Fruit fly (Drosophila melanogaster) whole organism, embryonic: ENCODE measurements around the gene TMEM216.
A peak's percentile ranks its signal among the peaks of the same experiment; 100 is the strongest.

ENCODE experiments used
- Aef1 ChIP-seq: fragments of 200-800 bp; sonication (Bioruptor generic); IDR thresholded peaks from 3 replicates; pipeline ENCODE4 v1.3.6; 2022; ENCODE audit warnings: missing biosample characterization, missing genetic modification characterization
- Antp ChIP-seq: fragments of 200-800 bp; sonication (Bioruptor generic); optimal IDR thresholded peaks from 3 replicates; lab custom pipeline; 2016; ENCODE audit warnings: missing biosample characterization, missing genetic modification characterization
- B-H2 ChIP-seq: fragments of 200-800 bp; sonication (Bioruptor generic); optimal IDR thresholded peaks from 2 replicates; lab custom pipeline; 2018; ENCODE audit warnings: missing biosample characterization, mild to moderate bottlenecking, missing genetic modification characterization
- CG10267 ChIP-seq: fragments of 200-800 bp; sonication (Bioruptor generic); optimal IDR thresholded peaks from 2 replicates; lab custom pipeline; 2018; ENCODE audit warnings: missing biosample characterization, mild to moderate bottlenecking, missing genetic modification characterization, moderate library complexity
- CG12942 ChIP-seq: fragments of 200-800 bp; sonication (Bioruptor generic); optimal IDR thresholded peaks from 3 replicates; lab custom pipeline; 2016; ENCODE audit warnings: missing biosample characterization, missing genetic modification characterization
- CG13424 ChIP-seq: fragments of 200-800 bp; sonication (Bioruptor generic); optimal IDR thresholded peaks from 2 replicates; lab custom pipeline; 2019; ENCODE audit warnings: missing biosample characterization, mild to moderate bottlenecking, missing genetic modification characterization, moderate library complexity
- CG13624 ChIP-seq: fragments of 200-800 bp; sonication (Bioruptor generic); optimal IDR thresholded peaks from 2 replicates; lab custom pipeline; 2016; ENCODE audit warnings: missing biosample characterization, missing genetic modification characterization
- CG13894 ChIP-seq: fragments of 200-800 bp; sonication (Bioruptor generic); optimal IDR thresholded peaks from 3 replicates; lab custom pipeline; 2018; ENCODE audit warnings: missing biosample characterization, mild to moderate bottlenecking, missing genetic modification characterization, moderate library complexity
- CG1603 ChIP-seq: fragments of 200-800 bp; sonication (Bioruptor generic); optimal IDR thresholded peaks from 2 replicates; lab custom pipeline; 2019; ENCODE audit warnings: missing biosample characterization, mild to moderate bottlenecking, missing genetic modification characterization, moderate library complexity
- CG16863 ChIP-seq: fragments of 200-800 bp; sonication (Bioruptor generic); optimal IDR thresholded peaks from 3 replicates; lab custom pipeline; 2016; ENCODE audit warnings: missing biosample characterization, missing genetic modification characterization
- CG17568 ChIP-seq: fragments of 200-800 bp; sonication (Bioruptor generic); optimal IDR thresholded peaks from 2 replicates; lab custom pipeline; 2018; ENCODE audit warnings: missing biosample characterization, mild to moderate bottlenecking, missing genetic modification characterization, moderate library complexity
- CG17612 ChIP-seq: fragments of 200-800 bp; sonication (Bioruptor generic); IDR thresholded peaks from 2 replicates; pipeline ENCODE4 v1.3.6; 2022; ENCODE audit warnings: missing biosample characterization, missing genetic modification characterization
- CG2116 ChIP-seq: fragments of 200-800 bp; sonication (Bioruptor generic); optimal IDR thresholded peaks from 3 replicates; lab custom pipeline; 2018; ENCODE audit warnings: missing biosample characterization, mild to moderate bottlenecking, missing genetic modification characterization
- CG2889 ChIP-seq: fragments of 200-800 bp; sonication (Bioruptor generic); IDR thresholded peaks from 3 replicates; pipeline ENCODE4 v1.3.6; 2022; ENCODE audit warnings: missing biosample characterization, missing genetic modification characterization
- CG30431 ChIP-seq: fragments of 200-800 bp; sonication (Bioruptor generic); optimal IDR thresholded peaks from 2 replicates; lab custom pipeline; 2017; ENCODE audit warnings: missing biosample characterization, missing genetic modification characterization
- CG3065 ChIP-seq: fragments of 200-800 bp; sonication (Bioruptor generic); optimal IDR thresholded peaks from 2 replicates; lab custom pipeline; 2016; ENCODE audit warnings: missing biosample characterization, missing genetic modification characterization
- CG32772 ChIP-seq: fragments of 200-800 bp; sonication (Bioruptor generic); IDR thresholded peaks from 2 replicates; pipeline ENCODE4 v1.3.6; 2022; ENCODE audit warnings: missing biosample characterization, missing genetic modification characterization
- CG4360 ChIP-seq: fragments of 200-800 bp; sonication (Bioruptor generic); IDR thresholded peaks from 2 replicates; pipeline ENCODE4 v1.3.6; 2022; ENCODE audit warnings: missing biosample characterization, missing genetic modification characterization
- CG4730 ChIP-seq: fragments of 200-800 bp; sonication (Bioruptor generic); IDR thresholded peaks from 2 replicates; pipeline ENCODE4 v1.3.6; 2022; ENCODE audit warnings: missing biosample characterization, missing genetic modification characterization
- CG7271 ChIP-seq: fragments of 200-800 bp; sonication (Bioruptor generic); optimal IDR thresholded peaks from 2 replicates; lab custom pipeline; 2018; ENCODE audit warnings: missing biosample characterization, mild to moderate bottlenecking, missing genetic modification characterization, moderate library complexity
- CG8478 ChIP-seq: fragments of >200 bp; optimal IDR thresholded peaks from 2 replicates; lab custom pipeline; 2018
- CG8765 ChIP-seq: fragments of 200-800 bp; sonication (Bioruptor generic); IDR thresholded peaks from 2 replicates; pipeline ENCODE4 v1.3.6; 2022; ENCODE audit warnings: missing biosample characterization, missing genetic modification characterization
- Camta ChIP-seq: fragments of 200-800 bp; sonication (Bioruptor generic); optimal IDR thresholded peaks from 2 replicates; lab custom pipeline; 2016; ENCODE audit warnings: missing biosample characterization, missing genetic modification characterization
- Dip3 ChIP-seq: fragments of 200-800 bp; sonication (Bioruptor generic); optimal IDR thresholded peaks from 3 replicates; lab custom pipeline; 2016; ENCODE audit warnings: missing biosample characterization, missing genetic modification characterization
- Dll ChIP-seq: fragments of 200-800 bp; sonication (Bioruptor generic); IDR thresholded peaks from 4 replicates; pipeline ENCODE4 v1.3.6; 2022; ENCODE audit warnings: missing biosample characterization, missing genetic modification characterization; ENCODE audit not compliant: partially characterized antibody
- Fer2 ChIP-seq: fragments of 200-800 bp; sonication (Bioruptor generic); optimal IDR thresholded peaks from 2 replicates; lab custom pipeline; 2018; ENCODE audit warnings: missing biosample characterization, mild to moderate bottlenecking, missing genetic modification characterization, moderate library complexity
- Hr78 ChIP-seq, 2 experiments: fragments of 200-800 bp in 1 of 2; fragments of >200 bp in 1 of 2; sonication (Bioruptor generic) in 1 of 2; optimal IDR thresholded peaks; 2 replicates each; lab custom pipeline; 2017 to 2019; ENCODE audit warnings: missing biosample characterization in 2 of 2, missing genetic modification characterization in 2 of 2, mild to moderate bottlenecking in 1 of 2, moderate library complexity in 1 of 2
- Side ChIP-seq: fragments of 200-800 bp; sonication (Bioruptor generic); optimal IDR thresholded peaks from 2 replicates; lab custom pipeline; 2016; ENCODE audit warnings: missing biosample characterization, missing genetic modification characterization
- TFAM ChIP-seq: fragments of 200-800 bp; sonication (Bioruptor generic); optimal IDR thresholded peaks from 2 replicates; lab custom pipeline; 2017; ENCODE audit warnings: missing biosample characterization, missing genetic modification characterization, inconsistent platforms
- ash1 ChIP-seq: fragments of 200-800 bp; sonication (Bioruptor generic); optimal IDR thresholded peaks from 2 replicates; lab custom pipeline; 2018; ENCODE audit warnings: missing biosample characterization, mild to moderate bottlenecking, missing genetic modification characterization
- chm ChIP-seq: fragments of 200-800 bp; sonication (Bioruptor generic); IDR thresholded peaks from 2 replicates; pipeline ENCODE4 v1.3.6; 2022; ENCODE audit warnings: missing biosample characterization, missing genetic modification characterization
- croc ChIP-seq: fragments of 200-800 bp; sonication (Bioruptor generic); conservative IDR thresholded peaks from 3 replicates; pipeline ENCODE4 v1.3.6; 2022; ENCODE audit warnings: missing biosample characterization, missing genetic modification characterization
- crol ChIP-seq: fragments of 200-800 bp; sonication (Bioruptor generic); IDR thresholded peaks from 2 replicates; pipeline ENCODE4 v1.3.6; 2022; ENCODE audit warnings: missing biosample characterization, missing genetic modification characterization
- ems ChIP-seq: fragments of 200-800 bp; sonication (Bioruptor generic); optimal IDR thresholded peaks from 3 replicates; lab custom pipeline; 2016; ENCODE audit warnings: missing biosample characterization, missing genetic modification characterization
- ham ChIP-seq: fragments of 200-800 bp; sonication (Bioruptor generic); IDR thresholded peaks from 2 replicates; pipeline ENCODE4 v1.3.6; 2022; ENCODE audit warnings: missing biosample characterization, missing genetic modification characterization
- hbn ChIP-seq: fragments of 200-800 bp; sonication (Bioruptor generic); IDR thresholded peaks from 2 replicates; pipeline ENCODE4 v1.3.6; 2022; ENCODE audit warnings: missing biosample characterization, missing genetic modification characterization; ENCODE audit not compliant: partially characterized antibody
- insv ChIP-seq, 2 experiments: fragments of 200-800 bp; sonication (Bioruptor generic); optimal IDR thresholded peaks; 3 replicates each; lab custom pipeline; 2016 to 2018; ENCODE audit warnings: missing biosample characterization in 2 of 2, missing genetic modification characterization in 2 of 2
- lola ChIP-seq, 3 experiments: fragments of >200 bp in 2 of 3; fragments of 200-800 bp in 1 of 3; sonication (Bioruptor generic) in 1 of 3; optimal IDR thresholded peaks; 2 replicates each; lab custom pipeline; 2017 to 2019; ENCODE audit warnings: missing biosample characterization in 3 of 3, missing genetic modification characterization in 3 of 3, mild to moderate bottlenecking in 1 of 3, moderate library complexity in 1 of 3
- nmo ChIP-seq: fragments of 200-800 bp; sonication (Bioruptor generic); optimal IDR thresholded peaks from 2 replicates; lab custom pipeline; 2018; ENCODE audit warnings: missing biosample characterization, mild to moderate bottlenecking, missing genetic modification characterization, moderate library complexity
- pita ChIP-seq: fragments of 200-800 bp; sonication (Bioruptor generic); optimal IDR thresholded peaks from 2 replicates; lab custom pipeline; 2017; ENCODE audit warnings: missing biosample characterization, mild to moderate bottlenecking, missing genetic modification characterization
- pzg ChIP-seq: fragments of 200-800 bp; sonication (Bioruptor generic); optimal IDR thresholded peaks from 3 replicates; lab custom pipeline; 2018; ENCODE audit warnings: missing biosample characterization, mild to moderate bottlenecking, missing genetic modification characterization, moderate library complexity
- row ChIP-seq: fragments of 200-800 bp; sonication (Bioruptor generic); IDR thresholded peaks from 3 replicates; pipeline ENCODE4 v1.3.6; 2022; ENCODE audit warnings: missing biosample characterization, missing genetic modification characterization
- seq ChIP-seq: fragments of 200-800 bp; sonication (Bioruptor generic); IDR thresholded peaks from 2 replicates; pipeline ENCODE4 v1.3.6; 2022; ENCODE audit warnings: missing biosample characterization, missing genetic modification characterization
- sim ChIP-seq: fragments of 200-800 bp; sonication (Bioruptor generic); IDR thresholded peaks from 2 replicates; pipeline ENCODE4 v1.3.6; 2022; ENCODE audit warnings: missing biosample characterization, missing genetic modification characterization
- stwl ChIP-seq: fragments of 200-800 bp; sonication (Bioruptor generic); optimal IDR thresholded peaks from 3 replicates; lab custom pipeline; 2018; ENCODE audit warnings: missing biosample characterization, mild to moderate bottlenecking, missing genetic modification characterization, moderate library complexity
- tll ChIP-seq, 2 experiments: fragments of 200-800 bp in 1 of 2; fragments of >200 bp in 1 of 2; sonication (Bioruptor generic) in 1 of 2; optimal IDR thresholded peaks; 2 replicates each; lab custom pipeline; 2017 to 2019; ENCODE audit warnings: missing biosample characterization in 2 of 2, missing genetic modification characterization in 2 of 2, mild to moderate bottlenecking in 1 of 2, moderate library complexity in 1 of 2
- unc-4 ChIP-seq: fragments of 200-800 bp; sonication (Bioruptor generic); IDR thresholded peaks from 2 replicates; pipeline ENCODE4 v1.3.6; 2022; ENCODE audit warnings: missing biosample characterization, missing genetic modification characterization; ENCODE audit not compliant: partially characterized antibody
- vfl ChIP-seq: fragments of 200-800 bp; sonication (Bioruptor generic); optimal IDR thresholded peaks from 2 replicates; lab custom pipeline; 2016; ENCODE audit warnings: missing biosample characterization, missing genetic modification characterization
- zen ChIP-seq: fragments of 200-800 bp; sonication (Bioruptor generic); optimal IDR thresholded peaks from 3 replicates; lab custom pipeline; 2018; ENCODE audit warnings: missing biosample characterization, mild to moderate bottlenecking, missing genetic modification characterization, moderate library complexity

The TMEM216 gene

DNA sequence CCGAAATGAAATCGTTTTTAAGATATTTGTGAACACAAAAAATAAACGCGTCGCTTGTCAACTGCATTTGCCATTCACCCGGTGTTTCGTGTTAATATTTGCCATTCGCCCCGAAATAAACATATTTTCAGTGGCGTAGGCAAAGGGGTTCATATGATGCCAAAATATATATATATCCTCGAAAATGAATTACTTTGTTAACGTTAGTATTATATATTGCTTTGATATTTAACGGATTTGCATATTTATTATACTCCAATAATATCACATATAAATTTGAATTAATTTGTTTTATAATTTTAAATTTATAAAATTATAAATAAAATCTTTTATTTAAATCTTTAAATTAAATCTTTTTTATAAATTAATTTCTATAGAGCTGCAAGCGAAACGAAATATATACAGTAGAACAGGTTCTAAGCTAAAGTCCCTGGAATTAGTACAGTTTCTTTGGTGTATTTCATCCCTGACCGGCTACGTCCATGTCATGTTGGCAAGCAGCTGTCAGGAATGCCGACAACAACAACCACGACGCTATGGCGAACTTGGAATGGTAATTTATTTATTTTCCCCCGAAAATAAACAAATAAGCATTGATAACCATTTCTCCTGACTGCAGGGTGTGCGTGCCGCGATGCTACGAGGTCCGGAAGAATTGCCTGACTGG, 15.7 kb downstream of the TMEM216 start, which contains the start of the genes M1BP and CG8202 (continued):
- TF ChIP-seq CG4360 (GFP tag; lab: Robert Waterston, UW) (peak; percentile 95), unc-4 (GFP tag; lab: Robert Waterston, UW) (no peak), CG17568 (GFP tag; lab: Kevin White, UChicago) (no peak), Aef1 (GFP tag; lab: Robert Waterston, UW) (peak; percentile 83), pita (GFP tag; lab: Kevin White, UChicago) (no peak), CG2116 (GFP tag; lab: Kevin White, UChicago) (peak; percentile 73), CG3065 (peak; percentile 73), CG32772 (GFP tag; lab: Robert Waterston, UW) (0 out of 2 replicates have a peak, but pooled peaks have one; percentile 53), CG7271 (peak; percentile 35), stwl (tag; lab: Kevin White, UChicago) (peak; percentile 27), Fer2 (peak; percentile 85), CG13894 (tag; lab: Kevin White, UChicago) (no peak), crol (GFP tag; lab: Robert Waterston, UW) (no peak), chm (peak; percentile 52; the same call in 1 of the 2 replicates), CG13424 (peak; percentile 96), croc (GFP tag; lab: Robert Waterston, UW) (peak; percentile 66; the same call in 1 of the 3 replicates), CG30431 (GFP tag; lab: Kevin White, UChicago) (peak; percentile 85), ash1 (no peak), Camta (GFP tag; lab: Kevin White, UChicago) (peak; percentile 6), CG17612 (GFP tag; lab: Robert Waterston, UW) (no peak), pzg (GFP tag; lab: Kevin White, UChicago) (peak; percentile 26), B-H2 (peak; percentile 93), CG16863 (GFP tag; lab: Kevin White, UChicago) (peak; percentile 55), hbn (GFP tag; lab: Robert Waterston, UW) (no peak), Hr78 (GFP tag; optimal IDR thresholded peaks at IDR 0.05; lab: Kevin White, UChicago) (no peak), sim (0 out of 2 replicates have a peak, but pooled peaks have one; percentile 30), Dll (no peak), CG4730 (GFP tag; lab: Robert Waterston, UW) (peak; percentile 71), ham (GFP tag; lab: Robert Waterston, UW) (no peak), Antp (GFP tag; lab: Kevin White, UChicago) (peak; percentile 71), Side (GFP tag; lab: Kevin White, UChicago) (peak; percentile 32), Dip3 (peak; percentile 13), CG2889 (peak; percentile 55; the same call in 1 of the 3 replicates), zen (peak; percentile 83), nmo (GFP tag; lab: Kevin White, UChicago) (peak; percentile 96), CG10267 (tag; lab: Kevin White, UChicago) (peak; percentile 91), tll (GFP tag; optimal IDR thresholded peaks at IDR 0.05; lab: Kevin White, UChicago) (no peak), row (peak; percentile 91), TFAM (GFP tag; lab: Kevin White, UChicago) (no peak), CG1603 (peak; percentile 54), lola (GFP tag; optimal IDR thresholded peaks at IDR 0.05; lab: Kevin White, UChicago) (peak in 1 of 3 experiments; percentile 96), CG8478 (lab: Kevin White, UChicago) (no peak), CG13624 (GFP tag; lab: Kevin White, UChicago) (peak; percentile 32), vfl (GFP tag; lab: Kevin White, UChicago) (peak; percentile 0), ems (peak; percentile 27), insv (GFP tag; optimal IDR thresholded peaks at IDR 0.05; lab: Kevin White, UChicago) (peak in 1 of 2 experiments; percentile 74), CG8765 (GFP tag; lab: Robert Waterston, UW) (peak; percentile 53), seq (GFP tag; lab: Robert Waterston, UW) (peak; percentile 65; the same call in 1 of the 2 replicates), CG12942 (GFP tag; lab: Kevin White, UChicago) (peak; percentile 90)
